Worm (Caenorhabditis elegans) whole organism, young adult: ENCODE data around the gene R07B1.8.
A peak's percentile ranks its signal among the peaks of the same experiment; 100 is the strongest.

Experiments
- B0035.1 ChIP-seq: sonication (generic microtip); optimal IDR thresholded peaks from 2 replicates; lab custom pipeline; 2016; ENCODE audit warnings: missing genetic modification characterization, mild to moderate bottlenecking, missing compliant biosample characterization, missing genotype, missing genetic modification reagents
- B0336.3 ChIP-seq: fragments of 200-800 bp; sonication (Bioruptor generic); IDR thresholded peaks from 2 replicates; pipeline ENCODE4 v1.3.6; 2022; ENCODE audit warnings: missing genetic modification characterization, missing compliant biosample characterization
- C06A6.2 ChIP-seq: fragments of 200-800 bp; sonication (Bioruptor generic); conservative IDR thresholded peaks from 2 replicates; pipeline ENCODE4 v1.3.6; 2022; ENCODE audit warnings: missing genetic modification characterization, missing compliant biosample characterization
- F10E7.11 ChIP-seq: sonication (generic microtip); optimal IDR thresholded peaks from 2 replicates; lab custom pipeline; 2017; ENCODE audit warnings: mild to moderate bottlenecking, missing genetic modification characterization, moderate library complexity, missing compliant biosample characterization
- T07F8.4 ChIP-seq: sonication (generic microtip); optimal IDR thresholded peaks from 2 replicates; lab custom pipeline; 2016; ENCODE audit warnings: mild to moderate bottlenecking, missing genetic modification characterization, moderate library complexity, missing compliant biosample characterization
- Y67H2A.10 ChIP-seq: fragments of 200-800 bp; sonication (Bioruptor generic); conservative IDR thresholded peaks from 2 replicates; pipeline ENCODE4 v1.3.6; 2022; ENCODE audit warnings: missing genetic modification reagents, missing genetic modification characterization, missing compliant biosample characterization
- Y79H2A.3 ChIP-seq: fragments of 200-800 bp; sonication (Bioruptor generic); conservative IDR thresholded peaks from 2 replicates; pipeline ENCODE4 v1.3.6; 2022; ENCODE audit warnings: missing genetic modification reagents, missing genetic modification characterization, missing compliant biosample characterization
- Y95B8A.8 ChIP-seq: fragments of 200-800 bp; sonication (Bioruptor generic); IDR thresholded peaks from 2 replicates; pipeline ENCODE4 v1.3.6; 2022; ENCODE audit warnings: missing genetic modification reagents, missing genetic modification characterization, missing compliant biosample characterization
- aptf-3 ChIP-seq: fragments of 200-800 bp; sonication (Bioruptor generic); IDR thresholded peaks from 2 replicates; pipeline ENCODE4 v1.3.6; 2022; ENCODE audit warnings: missing genetic modification characterization, missing compliant biosample characterization
- bed-1 ChIP-seq: fragments of 200-800 bp; sonication (Bioruptor generic); IDR thresholded peaks from 2 replicates; pipeline ENCODE4 v1.3.6; 2022; ENCODE audit warnings: missing genetic modification reagents, missing genetic modification characterization, missing compliant biosample characterization
- cebp-1 ChIP-seq, 2 experiments: fragments of 200-800 bp in 1 of 2; sonication (Bioruptor generic) in 1 of 2; sonication (generic microtip) in 1 of 2; IDR thresholded peaks in 1 of 2; optimal IDR thresholded peaks in 1 of 2; 2 replicates each; pipeline versions ENCODE4 v1.3.6 to Lab custom; 2017 to 2022; ENCODE audit warnings: missing compliant biosample characterization in 2 of 2, missing genetic modification characterization in 2 of 2, mild to moderate bottlenecking in 1 of 2, missing genetic modification reagents in 1 of 2, moderate library complexity in 1 of 2
- ceh-100 ChIP-seq: fragments of 200-800 bp; sonication (Bioruptor generic); IDR thresholded peaks from 2 replicates; pipeline ENCODE4 v1.3.6; 2022; ENCODE audit warnings: missing genetic modification reagents, missing genetic modification characterization, missing compliant biosample characterization
- ceh-27 ChIP-seq: fragments of 200-800 bp; sonication (Bioruptor generic); optimal IDR thresholded peaks from 2 replicates; lab custom pipeline; 2018; ENCODE audit warnings: mild to moderate bottlenecking, missing genetic modification characterization, moderate library complexity, missing compliant biosample characterization
- ceh-40 ChIP-seq: fragments of 200-800 bp; sonication (Bioruptor generic); IDR thresholded peaks from 2 replicates; pipeline ENCODE4 v1.3.6; 2022; ENCODE audit warnings: missing genetic modification characterization, missing compliant biosample characterization
- ceh-58 ChIP-seq: fragments of 200-800 bp; sonication (Bioruptor generic); IDR thresholded peaks from 2 replicates; pipeline ENCODE4 v1.3.6; 2022; ENCODE audit warnings: missing genetic modification characterization, missing compliant biosample characterization
- ceh-91 ChIP-seq: fragments of 200-800 bp; sonication (Bioruptor generic); IDR thresholded peaks from 2 replicates; pipeline ENCODE4 v1.3.6; 2022; ENCODE audit warnings: missing genetic modification reagents, missing genetic modification characterization, missing compliant biosample characterization
- dpl-1 ChIP-seq: fragments of 150-350 bp; optimal IDR thresholded peaks from 2 replicates; lab custom pipeline; 2014; ENCODE audit warnings: missing biosample characterization, missing genetic modification reagents, missing genetic modification characterization
- egrh-3 ChIP-seq: fragments of 200-800 bp; sonication (Bioruptor generic); IDR thresholded peaks from 2 replicates; pipeline ENCODE4 v1.3.6; 2022; ENCODE audit warnings: missing genetic modification reagents, missing genetic modification characterization, missing compliant biosample characterization
- him-1 ChIP-seq: sonication (generic microtip); optimal IDR thresholded peaks from 2 replicates; lab custom pipeline; 2016; ENCODE audit warnings: missing genotype, missing genetic modification reagents, missing genetic modification characterization, missing compliant biosample characterization
- hmg-20 ChIP-seq: fragments of 200-800 bp; sonication (Bioruptor generic); IDR thresholded peaks from 2 replicates; pipeline ENCODE4 v1.3.6; 2022; ENCODE audit warnings: missing genetic modification reagents, missing genetic modification characterization, missing compliant biosample characterization
- hsf-1 ChIP-seq: fragments of 200-800 bp; sonication (Bioruptor generic); IDR thresholded peaks from 2 replicates; pipeline ENCODE4 v1.3.6; 2022; ENCODE audit warnings: missing genetic modification reagents, missing genetic modification characterization, missing compliant biosample characterization
- let-526 ChIP-seq: fragments of 200-800 bp; sonication (Bioruptor generic); IDR thresholded peaks from 2 replicates; pipeline ENCODE4 v1.3.6; 2022; ENCODE audit warnings: missing genetic modification reagents, missing genetic modification characterization, missing compliant biosample characterization
- lin-26 ChIP-seq: fragments of 200-800 bp; sonication (Bioruptor generic); IDR thresholded peaks from 2 replicates; pipeline ENCODE4 v1.3.6; 2022; ENCODE audit warnings: missing genetic modification reagents, missing genetic modification characterization, missing compliant biosample characterization
- lin-35 ChIP-seq, 3 experiments: fragments of 150-350 bp in 2 of 3; sonication (generic microtip) in 1 of 3; optimal IDR thresholded peaks; 2 replicates each; lab custom pipeline; 2014 to 2018; ENCODE audit warnings: missing biosample characterization in 3 of 3, missing genetic modification characterization in 3 of 3, missing genetic modification reagents in 3 of 3
- lin-40 ChIP-seq: sonication (generic microtip); optimal IDR thresholded peaks from 2 replicates; lab custom pipeline; 2016; ENCODE audit warnings: missing genetic modification characterization, mild to moderate bottlenecking, missing compliant biosample characterization, missing genotype, missing genetic modification reagents
- lsl-1 ChIP-seq: fragments of 200-800 bp; sonication (Bioruptor generic); optimal IDR thresholded peaks from 2 replicates; lab custom pipeline; 2018; ENCODE audit warnings: mild to moderate bottlenecking, missing genetic modification characterization, moderate library complexity, missing compliant biosample characterization
- lsy-27 ChIP-seq: sonication (generic microtip); optimal IDR thresholded peaks from 2 replicates; lab custom pipeline; 2017; ENCODE audit warnings: missing genetic modification characterization, mild to moderate bottlenecking, missing compliant biosample characterization, antibody characterized with exemption, missing genotype, borderline replicate concordance; ENCODE audit not compliant: insufficient read depth
- madf-10 ChIP-seq: sonication (generic microtip); optimal IDR thresholded peaks from 2 replicates; lab custom pipeline; 2016; ENCODE audit warnings: mild to moderate bottlenecking, missing genetic modification characterization, missing compliant biosample characterization
- madf-6 ChIP-seq: fragments of 200-800 bp; sonication (Bioruptor generic); IDR thresholded peaks from 2 replicates; pipeline ENCODE4 v1.3.6; 2022; ENCODE audit warnings: missing genetic modification reagents, missing genetic modification characterization, missing compliant biosample characterization
- mcd-1 ChIP-seq: fragments of 200-800 bp; sonication (Bioruptor generic); IDR thresholded peaks from 2 replicates; pipeline ENCODE4 v1.3.6; 2022; ENCODE audit warnings: missing genetic modification reagents, missing genetic modification characterization, missing compliant biosample characterization
- mxl-1 ChIP-seq: sonication (generic microtip); optimal IDR thresholded peaks from 2 replicates; lab custom pipeline; 2016; ENCODE audit warnings: missing genetic modification characterization, missing compliant biosample characterization
- nfya-2 ChIP-seq: fragments of 200-800 bp; sonication (Bioruptor generic); IDR thresholded peaks from 2 replicates; pipeline ENCODE4 v1.3.6; 2022; ENCODE audit warnings: missing genetic modification reagents, missing genetic modification characterization, missing compliant biosample characterization
- pbrm-1 ChIP-seq: fragments of 200-800 bp; sonication (Bioruptor generic); IDR thresholded peaks from 2 replicates; pipeline ENCODE4 v1.3.6; 2022; ENCODE audit warnings: missing genetic modification reagents, missing genetic modification characterization, missing compliant biosample characterization
- rec-8 ChIP-seq, 2 experiments: sonication (generic microtip); optimal IDR thresholded peaks; 2 replicates each; lab custom pipeline; 2016; ENCODE audit warnings: mild to moderate bottlenecking in 2 of 2, missing genetic modification characterization in 2 of 2, missing genetic modification reagents in 2 of 2, missing genotype in 2 of 2, missing biosample characterization in 1 of 2, missing compliant biosample characterization in 1 of 2, moderate library complexity in 1 of 2
- repo-1 ChIP-seq: sonication (generic microtip); optimal IDR thresholded peaks from 2 replicates; lab custom pipeline; 2017; ENCODE audit warnings: mild to moderate bottlenecking, missing genetic modification characterization, missing compliant biosample characterization
- sdz-38 ChIP-seq: sonication (generic microtip); optimal IDR thresholded peaks from 2 replicates; lab custom pipeline; 2016; ENCODE audit warnings: missing genotype, missing genetic modification characterization, missing compliant biosample characterization
- snpc-1.3 ChIP-seq: sonication (generic microtip); optimal IDR thresholded peaks from 2 replicates; lab custom pipeline; 2017; ENCODE audit warnings: missing genetic modification characterization, mild to moderate bottlenecking, missing compliant biosample characterization, antibody characterized with exemption, moderate library complexity, missing genotype, missing genetic modification reagents; ENCODE audit not compliant: insufficient read depth
- snpc-4 ChIP-seq, 5 experiments: fragments of 150-350 bp in 1 of 5; sonication (generic microtip) in 4 of 5; optimal IDR thresholded peaks; 2 replicates each; lab custom pipeline; 2014 to 2018; ENCODE audit warnings: missing genetic modification characterization in 5 of 5, missing biosample characterization in 3 of 5, antibody characterized with exemption in 2 of 5, mild to moderate bottlenecking in 2 of 5, missing compliant biosample characterization in 2 of 5, missing genotype in 2 of 5, moderate library complexity in 2 of 5, missing genetic modification reagents in 1 of 5
- sptf-2 ChIP-seq: fragments of 200-800 bp; sonication (Bioruptor generic); optimal IDR thresholded peaks from 2 replicates; lab custom pipeline; 2018; ENCODE audit warnings: mild to moderate bottlenecking, missing genetic modification characterization, missing compliant biosample characterization
- tbp1 ChIP-seq: fragments of 200-800 bp; sonication (Bioruptor generic); optimal IDR thresholded peaks from 2 replicates; lab custom pipeline; 2018; ENCODE audit warnings: mild to moderate bottlenecking, missing genetic modification characterization, missing compliant biosample characterization
- tbx-9 ChIP-seq: sonication (generic microtip); optimal IDR thresholded peaks from 2 replicates; lab custom pipeline; 2016; ENCODE audit warnings: borderline replicate concordance, missing genetic modification characterization, inconsistent platforms, missing compliant biosample characterization
- tlf-1 ChIP-seq: fragments of 200-800 bp; sonication (Bioruptor generic); optimal IDR thresholded peaks from 2 replicates; lab custom pipeline; 2018; ENCODE audit warnings: mild to moderate bottlenecking, missing genetic modification characterization, missing compliant biosample characterization
- ztf-18 ChIP-seq: sonication (generic microtip); optimal IDR thresholded peaks from 2 replicates; lab custom pipeline; 2016; ENCODE audit warnings: missing genotype, mild to moderate bottlenecking, missing genetic modification characterization, missing compliant biosample characterization

Gene R07B1.8

ce11 chrX:9842102-9842501 is 30.4 kb downstream of the R07B1.8 start:
- TF ChIP-seq B0035.1 (tag; lab: Kevin White, UChicago): no peak
- TF ChIP-seq lsy-27 (tag; lab: Kevin White, UChicago): no peak
- no peak for TF ChIP-seq mcd-1 (GFP tag; lab: Robert Waterston, UW)
- no peak for TF ChIP-seq hmg-20 (GFP tag; lab: Robert Waterston, UW)
- TF ChIP-seq dpl-1 (GFP tag; lab: Kevin White, UChicago): no peak
- TF ChIP-seq mxl-1 (tag; lab: Kevin White, UChicago): no peak

- TF ChIP-seq lin-40 (tag; lab: Kevin White, UChicago): no peak
Observed at ce11 chrX:9840864-9841263, 31.6 kb downstream of the R07B1.8 start.

- TF ChIP-seq snpc-4 (GFP tag; optimal IDR thresholded peaks at IDR 0.05; lab: Kevin White, UChicago) (no peak), snpc-4 (tag; optimal IDR thresholded peaks at IDR 0.05; lab: Kevin White, UChicago) (peak in 1 of 4 experiments; percentile 21), lin-35 (GFP tag; optimal IDR thresholded peaks at IDR 0.05; lab: Kevin White, UChicago) (no peak), aptf-3 (GFP tag; lab: Robert Waterston, UW) (no peak), B0336.3 (no peak), Y79H2A.3 (GFP tag; lab: Robert Waterston, UW) (no peak), ceh-100 (no peak), F10E7.11 (tag; lab: Kevin White, UChicago) (no peak), egrh-3 (GFP tag; lab: Robert Waterston, UW) (no peak), let-526 (GFP tag; lab: Robert Waterston, UW) (no peak), bed-1 (GFP tag; lab: Robert Waterston, UW) (no peak), snpc-1.3 (tag; lab: Kevin White, UChicago) (no peak), rec-8 (tag; optimal IDR thresholded peaks at IDR 0.05; lab: Kevin White, UChicago) (no peak), him-1 (tag; lab: Kevin White, UChicago) (no peak), repo-1 (tag; lab: Kevin White, UChicago) (no peak), mcd-1 (GFP tag; lab: Robert Waterston, UW) (peak; percentile 88), Y67H2A.10 (no peak), C06A6.2 (no peak), sptf-2 (GFP tag; lab: Kevin White, UChicago) (no peak), madf-6 (no peak), hmg-20 (GFP tag; lab: Robert Waterston, UW) (no peak), ceh-91 (GFP tag; lab: Robert Waterston, UW) (no peak), pbrm-1 (GFP tag; lab: Robert Waterston, UW) (no peak), lsl-1 (GFP tag; lab: Kevin White, UChicago) (no peak), hsf-1 (GFP tag; lab: Robert Waterston, UW) (no peak), ceh-58 (GFP tag; lab: Robert Waterston, UW) (no peak), tlf-1 (GFP tag; lab: Kevin White, UChicago) (no peak), tbx-9 (tag; lab: Kevin White, UChicago) (no peak), lin-26 (GFP tag; lab: Robert Waterston, UW) (no peak), madf-10 (no peak), T07F8.4 (tag; lab: Kevin White, UChicago) (no peak), tbp1 (GFP tag; lab: Kevin White, UChicago) (no peak), sdz-38 (tag; lab: Kevin White, UChicago) (no peak), Y95B8A.8 (GFP tag; lab: Robert Waterston, UW) (no peak), nfya-2 (GFP tag; lab: Robert Waterston, UW) (no peak), ztf-18 (tag; lab: Kevin White, UChicago) (no peak), cebp-1 (GFP tag; IDR thresholded peaks at IDR 0.05; lab: Robert Waterston, UW) (peak; percentile 74), cebp-1 (tag; optimal IDR thresholded peaks at IDR 0.05; lab: Kevin White, UChicago) (peak; percentile 90), ceh-40 (GFP tag; lab: Robert Waterston, UW) (no peak), ceh-27 (peak; percentile 37)
Observed at ce11 chrX:9837989-9838541, 34.4 kb downstream of the R07B1.8 start, which contains the start of gene ipla-2. Gene ipla-2 (minus strand): TSS chrX:9838039.
